Worm (Caenorhabditis elegans): Measurements from ENCODE around the gene cccp-1.
"Not testable (repeated sequence)": the region's sequence is repeated elsewhere in the genome, so short reads cannot be mapped to it uniquely, and the experiment has no call there.

DNA sequence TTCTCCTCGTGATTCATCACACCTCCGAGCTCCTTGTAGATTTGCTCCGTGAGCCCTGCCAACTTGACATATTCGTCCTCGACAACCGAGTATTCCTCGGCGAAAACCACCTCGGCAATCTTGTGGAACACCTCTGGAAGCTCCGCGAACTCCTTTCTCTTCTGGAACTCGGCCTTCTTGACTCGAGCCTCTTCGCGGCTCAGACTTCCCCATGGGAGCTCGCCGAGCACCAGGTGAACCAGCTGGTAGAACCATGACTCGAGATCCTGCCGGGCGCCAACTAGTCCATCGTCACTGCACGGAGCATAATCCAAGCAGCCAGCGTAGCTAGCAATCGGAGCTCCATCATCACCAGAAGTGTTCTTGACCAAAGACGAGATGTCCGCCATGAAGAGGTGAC, 57.8 kb downstream of the cccp-1 start:
- TF ChIP-seq nfya-1 (tag; optimal IDR thresholded peaks at IDR 0.05; ENCODE audit: borderline replicate concordance, insufficient read depth); pha-4 (tag; optimal IDR thresholded peaks at IDR 0.05); unc-62 (GFP tag; optimal IDR thresholded peaks at IDR 0.05); hlh-26 (GFP tag; conservative IDR thresholded peaks at IDR 0.05); nhr-27 (tag; optimal IDR thresholded peaks at IDR 0.05); ama-1 (optimal IDR thresholded peaks at IDR 0.05); ama-1 (GFP tag; optimal IDR thresholded peaks at IDR 0.05); egl-44 (GFP tag; IDR thresholded peaks at IDR 0.05); C17E4.6 (GFP tag; IDR thresholded peaks at IDR 0.05); snpc-4 (GFP tag; optimal IDR thresholded peaks at IDR 0.05); snpc-4 (tag; optimal IDR thresholded peaks at IDR 0.05); B0261.1 (tag; optimal IDR thresholded peaks at IDR 0.05): not testable (repeated sequence)
